Fruit fly (Drosophila melanogaster): ENCODE results near the gene betaCOP.

The betaCOP gene

DNA sequence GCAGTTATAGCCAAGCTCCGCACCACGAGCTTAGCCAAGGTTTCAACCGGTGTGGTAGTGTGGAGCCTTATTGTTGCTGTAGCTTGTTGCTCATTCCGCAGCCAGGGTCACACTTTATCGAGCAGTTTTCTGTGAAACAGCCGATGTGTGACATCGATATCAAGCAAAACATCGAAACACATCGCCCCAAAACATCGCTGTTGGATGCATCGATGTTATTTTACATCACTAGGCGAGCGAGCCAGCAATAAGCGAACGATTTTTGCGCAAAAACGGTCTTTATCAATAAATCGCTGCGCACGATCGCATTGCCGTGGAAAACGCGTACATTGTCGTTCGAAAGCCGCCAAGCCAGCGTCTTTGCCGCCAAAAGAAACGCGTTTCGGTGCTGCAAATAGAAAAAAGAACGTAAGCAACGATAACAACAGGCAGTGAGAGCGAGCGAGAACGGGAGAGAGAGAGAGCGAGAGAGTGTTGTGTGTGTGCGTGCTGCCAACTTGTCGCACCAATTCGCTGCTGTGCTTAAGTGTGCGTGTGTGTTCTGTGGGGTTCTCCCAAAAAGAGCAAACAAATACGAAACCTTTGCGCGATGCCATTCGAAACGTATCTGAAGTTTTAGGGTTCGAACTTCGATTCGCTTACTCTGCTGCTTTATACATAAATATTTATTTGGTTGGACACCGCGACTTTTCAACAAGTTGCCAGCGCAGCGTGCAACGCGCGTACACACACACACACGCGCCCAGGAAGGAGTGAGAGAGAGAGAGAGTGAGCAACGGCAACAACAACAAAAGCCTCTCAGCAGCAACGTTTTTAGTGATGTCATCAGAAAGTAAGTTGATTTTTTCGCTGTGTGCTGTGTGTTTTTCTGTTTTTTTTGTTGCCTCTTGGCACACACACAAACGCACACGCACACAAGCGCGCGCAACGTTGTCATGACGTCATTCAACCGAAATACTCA is 14.0 kb downstream of the betaCOP start (continued):
- TF ChIP-seq Gsc (GFP tag; IDR thresholded peaks at IDR 0.05) (no peak), CG7372 (GFP tag; IDR thresholded peaks at IDR 0.05) (no peak; the same call in 1 of the 2 replicates), Sry-δ (GFP tag; optimal IDR thresholded peaks at IDR 0.05) (peak; percentile 99), NK7.1 (GFP tag; optimal IDR thresholded peaks at IDR 0.05) (no peak), CG4282 (GFP tag; optimal IDR thresholded peaks at IDR 0.05) (peak; percentile 9), ci (GFP tag; IDR thresholded peaks at IDR 0.05) (peak; percentile 50; the same call in 2 of the 3 replicates), CG13123 (GFP tag; optimal IDR thresholded peaks at IDR 0.05) (no peak), CG4730 (GFP tag; IDR thresholded peaks at IDR 0.05) (no peak), Atf-2 (GFP tag; optimal IDR thresholded peaks at IDR 0.05) (no peak), HLHmδ (GFP tag; optimal IDR thresholded peaks at IDR 0.05) (no peak), CG10274 (GFP tag; optimal IDR thresholded peaks at IDR 0.05) (no peak), h (optimal IDR thresholded peaks at IDR 0.05) (no peak), shn (GFP tag; optimal IDR thresholded peaks at IDR 0.05) (no peak), CG10209 (GFP tag; optimal IDR thresholded peaks at IDR 0.05) (no peak), Doc3 (GFP tag; IDR thresholded peaks at IDR 0.05; ENCODE audit: partially characterized antibody) (peak; percentile 94), her (GFP tag; optimal IDR thresholded peaks at IDR 0.05) (peak; percentile 67), ind (GFP tag; optimal IDR thresholded peaks at IDR 0.05) (peak; percentile 23), grau (tag; optimal IDR thresholded peaks at IDR 0.05) (no peak), Ravus (GFP tag; IDR thresholded peaks at IDR 0.05) (no peak), CG6654 (GFP tag; optimal IDR thresholded peaks at IDR 0.05) (no peak), Antp (GFP tag; optimal IDR thresholded peaks at IDR 0.05) (peak; percentile 16), Aef1 (GFP tag; IDR thresholded peaks at IDR 0.05) (peak; percentile 87), CG11504 (tag; optimal IDR thresholded peaks at IDR 0.05) (peak; percentile 47), ac (GFP tag; optimal IDR thresholded peaks at IDR 0.05) (no peak), Pdp1 (GFP tag; optimal IDR thresholded peaks at IDR 0.05) (peak in 1 of 2 experiments; percentile 72), E2f1 (GFP tag; IDR thresholded peaks at IDR 0.05) (no peak), CG2202 (tag; optimal IDR thresholded peaks at IDR 0.05) (no peak), CG9437 (GFP tag; optimal IDR thresholded peaks at IDR 0.05) (peak; percentile 55), emc (GFP tag; optimal IDR thresholded peaks at IDR 0.05) (no peak), Side (GFP tag; optimal IDR thresholded peaks at IDR 0.05) (peak; percentile 38), CG3838 (GFP tag; optimal IDR thresholded peaks at IDR 0.05) (no peak), pzg (GFP tag; optimal IDR thresholded peaks at IDR 0.05) (peak; percentile 98), ftz-f1 (GFP tag; optimal IDR thresholded peaks at IDR 0.05) (peak; percentile 47), so (GFP tag; IDR thresholded peaks at IDR 0.05) (peak; percentile 21; the same call in 1 of the 3 replicates), Ssrp (tag; optimal IDR thresholded peaks at IDR 0.05) (no peak), BtbVII (GFP tag; optimal IDR thresholded peaks at IDR 0.05) (peak; percentile 68), pb (GFP tag; optimal IDR thresholded peaks at IDR 0.05) (no peak), Hr78 (GFP tag; optimal IDR thresholded peaks at IDR 0.05) (no peak), CG13775 (GFP tag; optimal IDR thresholded peaks at IDR 0.05) (peak; percentile 9), CG33213 (GFP tag; optimal IDR thresholded peaks at IDR 0.05) (peak; percentile 71), CG3407 (GFP tag; optimal IDR thresholded peaks at IDR 0.05) (no peak), CG12391 (tag; optimal IDR thresholded peaks at IDR 0.05) (peak; percentile 25), CG13624 (GFP tag; optimal IDR thresholded peaks at IDR 0.05) (peak; percentile 43), fd96Cb (tag; optimal IDR thresholded peaks at IDR 0.05) (no peak), p53 (GFP tag; optimal IDR thresholded peaks at IDR 0.05) (peak; percentile 27), zfh2 (GFP tag; optimal IDR thresholded peaks at IDR 0.05) (peak; percentile 58), CG43689 (GFP tag; IDR thresholded peaks at IDR 0.05) (no peak), Hand (GFP tag; optimal IDR thresholded peaks at IDR 0.05) (peak; percentile 45), Mad (GFP tag; optimal IDR thresholded peaks at IDR 0.05) (no peak)
